Worm (Caenorhabditis elegans): ENCODE measurements around the gene B0361.4.

The B0361.4 gene

ce11 chrIII:7235660-7236059, 23.1 kb upstream of the B0361.4 start:
- peak; percentile 69; the same call in 1 of the 2 replicates for TF ChIP-seq egrh-3 (GFP tag; IDR thresholded peaks at IDR 0.05)

ce11 chrIII:7237877-7238276, 20.9 kb upstream of the B0361.4 start:
- TF ChIP-seq madf-6 (GFP tag; IDR thresholded peaks at IDR 0.05), result peak; percentile 57
- 0 out of 2 replicates have a peak, but pooled peaks have one; percentile 12 for TF ChIP-seq hmg-1.2 (GFP tag; IDR thresholded peaks at IDR 0.05)
- TF ChIP-seq F33H1.4 (GFP tag; IDR thresholded peaks at IDR 0.05), result peak; percentile 82
- TF ChIP-seq lsl-1 (GFP tag; optimal IDR thresholded peaks at IDR 0.05), result peak; percentile 56
- TF ChIP-seq D2030.7 (GFP tag; IDR thresholded peaks at IDR 0.05), result peak; percentile 43; the same call in 1 of the 2 replicates
- peak; percentile 32 for TF ChIP-seq efl-1 (GFP tag; optimal IDR thresholded peaks at IDR 0.05)
- peak; percentile 63; the same call in 1 of the 2 replicates for TF ChIP-seq ceh-91 (GFP tag; IDR thresholded peaks at IDR 0.05)
- TF ChIP-seq egrh-3 (GFP tag; IDR thresholded peaks at IDR 0.05), result 0 out of 2 replicates have a peak, but pooled peaks have one; percentile 8
- TF ChIP-seq dox-1 (GFP tag; IDR thresholded peaks at IDR 0.05), result peak; percentile 61; the same call in 1 of the 2 replicates

- TF ChIP-seq K12H6.12 (tag; optimal IDR thresholded peaks at IDR 0.05), result no peak
- TF ChIP-seq cebp-1 (GFP tag; IDR thresholded peaks at IDR 0.05), result no peak
- peak; percentile 89 for TF ChIP-seq cebp-1 (tag; optimal IDR thresholded peaks at IDR 0.05)
- no peak for TF ChIP-seq bed-1 (GFP tag; IDR thresholded peaks at IDR 0.05)
Measured at ce11 chrIII:7238727-7239126, 20.1 kb upstream of the B0361.4 start, which contains the start of gene pars-1. pars-1 (plus strand) TSS chrIII:7239027.

- TF ChIP-seq K12H6.12 (tag; optimal IDR thresholded peaks at IDR 0.05), result no peak
- TF ChIP-seq nfyb-1 (GFP tag; IDR thresholded peaks at IDR 0.05), result no peak
- TF ChIP-seq ekl-4 (GFP tag; IDR thresholded peaks at IDR 0.05), result no peak
- TF ChIP-seq attf-6 (GFP tag; IDR thresholded peaks at IDR 0.05), result no peak
- TF ChIP-seq let-607 (tag; optimal IDR thresholded peaks at IDR 0.05), result no peak
- TF ChIP-seq ama-1 (optimal IDR thresholded peaks at IDR 0.05), result no peak
- no peak for TF ChIP-seq ama-1 (GFP tag; optimal IDR thresholded peaks at IDR 0.05)
- no peak for TF ChIP-seq ceh-40 (GFP tag; IDR thresholded peaks at IDR 0.05)
- no peak for TF ChIP-seq Y56A3A.18 (GFP tag; IDR thresholded peaks at IDR 0.05)
- TF ChIP-seq Y53F4B.3 (GFP tag; IDR thresholded peaks at IDR 0.05), result no peak
- TF ChIP-seq mxl-1 (tag; optimal IDR thresholded peaks at IDR 0.05), result no peak
- no peak for TF ChIP-seq nfya-1 (tag; optimal IDR thresholded peaks at IDR 0.05; ENCODE audit: borderline replicate concordance, insufficient read depth)
- TF ChIP-seq lin-35 (GFP tag; optimal IDR thresholded peaks at IDR 0.05), result no peak
- TF ChIP-seq gei-17 (GFP tag; optimal IDR thresholded peaks at IDR 0.05), result no peak
- no peak for TF ChIP-seq him-1 (tag; optimal IDR thresholded peaks at IDR 0.05)
- no peak for TF ChIP-seq Y67H2A.10 (GFP tag; conservative IDR thresholded peaks at IDR 0.05)
- TF ChIP-seq sptf-2 (GFP tag; optimal IDR thresholded peaks at IDR 0.05), result no peak
- no peak for TF ChIP-seq F39B2.1 (GFP tag; IDR thresholded peaks at IDR 0.05)
- no peak for TF ChIP-seq madf-10 (tag; optimal IDR thresholded peaks at IDR 0.05)
- no peak for TF ChIP-seq Y95B8A.8 (GFP tag; IDR thresholded peaks at IDR 0.05)
- no peak for TF ChIP-seq hmg-1.2 (GFP tag; IDR thresholded peaks at IDR 0.05)
Measured at ce11 chrIII:7239416-7239815, 19.4 kb upstream of the B0361.4 start.

ce11 chrIII:7241065-7241464, 17.7 kb upstream of the B0361.4 start, which contains the start of gene ztf-31:
ztf-31 (plus strand) TSS chrIII:7241365.
- TF ChIP-seq B0035.1 (tag; optimal IDR thresholded peaks at IDR 0.05) (no peak), him-1 (tag; optimal IDR thresholded peaks at IDR 0.05) (no peak), C17E4.6 (GFP tag; IDR thresholded peaks at IDR 0.05) (no peak), nhr-27 (tag; optimal IDR thresholded peaks at IDR 0.05) (no peak), lir-1 (GFP tag; conservative IDR thresholded peaks at IDR 0.05) (no peak), ZK185.1 (tag; optimal IDR thresholded peaks at IDR 0.05; ENCODE audit: poor library complexity, severe bottlenecking) (no peak), let-526 (GFP tag; IDR thresholded peaks at IDR 0.05) (no peak), madf-6 (GFP tag; IDR thresholded peaks at IDR 0.05) (no peak), lsy-27 (tag; optimal IDR thresholded peaks at IDR 0.05; ENCODE audit: borderline replicate concordance, insufficient read depth) (no peak), egrh-3 (GFP tag; IDR thresholded peaks at IDR 0.05) (no peak), ztf-18 (tag; optimal IDR thresholded peaks at IDR 0.05) (no peak), Y95B8A.8 (GFP tag; IDR thresholded peaks at IDR 0.05) (no peak), athp-1 (tag; optimal IDR thresholded peaks at IDR 0.05) (no peak), egl-18 (GFP tag; IDR thresholded peaks at IDR 0.05) (no peak), ceh-40 (GFP tag; IDR thresholded peaks at IDR 0.05) (no peak), D2030.7 (GFP tag; IDR thresholded peaks at IDR 0.05) (no peak), madf-8 (GFP tag; conservative IDR thresholded peaks at IDR 0.05) (no peak)

Data from whole organism, young adult.